Worm (Caenorhabditis elegans): ENCODE results near the gene his-62.
A peak's percentile ranks its signal among the peaks of the same experiment; 100 is the strongest.

Gene his-62

DNA sequence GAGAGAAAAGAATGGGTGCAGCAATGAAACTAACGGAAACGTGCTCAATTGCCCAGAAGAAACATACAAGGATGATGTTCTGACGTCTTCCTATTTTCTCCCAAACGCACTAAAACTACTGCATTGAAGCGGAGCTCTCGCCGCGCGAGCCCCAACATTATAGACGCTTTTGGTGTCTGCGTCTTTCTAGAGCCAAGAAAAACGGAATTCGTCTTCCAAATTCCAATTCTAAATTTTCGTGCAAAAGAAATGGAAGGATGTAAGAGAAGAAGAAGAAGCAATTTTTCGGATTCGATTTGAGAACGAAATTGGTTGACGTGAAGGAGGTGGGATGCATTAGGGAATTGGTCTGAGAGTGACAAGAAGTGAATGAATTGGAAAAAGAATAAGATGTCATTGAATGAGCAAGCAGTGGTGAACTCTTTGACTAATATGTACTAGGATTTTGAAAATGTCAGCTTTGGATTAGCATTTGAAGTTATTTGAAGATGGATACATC, 32.6 kb upstream of the his-62 start (continued):
- no peak for TF ChIP-seq nhr-20 (tag; optimal IDR thresholded peaks at IDR 0.05)
- no peak for TF ChIP-seq unc-86 (tag; optimal IDR thresholded peaks at IDR 0.05)
- TF ChIP-seq tbx-2 (tag; optimal IDR thresholded peaks at IDR 0.05) = no peak
- peak in 1 of 3 experiments; percentile 36 for TF ChIP-seq ceh-82 (tag; optimal IDR thresholded peaks at IDR 0.05)
- no peak for TF ChIP-seq sptf-1 (tag; optimal IDR thresholded peaks at IDR 0.05)
- TF ChIP-seq grh-1 (GFP tag; IDR thresholded peaks at IDR 0.05) = no peak
- TF ChIP-seq fkh-8 (tag; optimal IDR thresholded peaks at IDR 0.05) = peak; percentile 17
- no peak for TF ChIP-seq rnt-1 (tag; optimal IDR thresholded peaks at IDR 0.05)
- TF ChIP-seq fkh-10 (GFP tag; optimal IDR thresholded peaks at IDR 0.05) = peak; percentile 16
- no peak for TF ChIP-seq unc-98 (GFP tag; IDR thresholded peaks at IDR 0.05)
- peak; percentile 28 for TF ChIP-seq ceh-8 (GFP tag; optimal IDR thresholded peaks at IDR 0.05)
- TF ChIP-seq tlp-1 (tag; optimal IDR thresholded peaks at IDR 0.05) = no peak
- TF ChIP-seq ceh-90 (tag; optimal IDR thresholded peaks at IDR 0.05) = no peak
- TF ChIP-seq nhr-90 (tag; optimal IDR thresholded peaks at IDR 0.05; ENCODE audit: poor library complexity) = no peak
- no peak for TF ChIP-seq lir-3 (tag; optimal IDR thresholded peaks at IDR 0.05; ENCODE audit: poor library complexity)
- TF ChIP-seq hlh-17 (GFP tag; optimal IDR thresholded peaks at IDR 0.05; ENCODE audit: borderline replicate concordance) = no peak
- TF ChIP-seq nhr-11 (tag; optimal IDR thresholded peaks at IDR 0.05) = no peak
- TF ChIP-seq lin-14 (GFP tag; optimal IDR thresholded peaks at IDR 0.05) = peak; percentile 74
- no peak for TF ChIP-seq lsy-2 (tag; optimal IDR thresholded peaks at IDR 0.05)
- no peak for TF ChIP-seq nhr-76 (tag; optimal IDR thresholded peaks at IDR 0.05)
- no peak for TF ChIP-seq skn-1 (tag; optimal IDR thresholded peaks at IDR 0.05)
- TF ChIP-seq C04F5.9 (tag; optimal IDR thresholded peaks at IDR 0.05) = no peak

DNA sequence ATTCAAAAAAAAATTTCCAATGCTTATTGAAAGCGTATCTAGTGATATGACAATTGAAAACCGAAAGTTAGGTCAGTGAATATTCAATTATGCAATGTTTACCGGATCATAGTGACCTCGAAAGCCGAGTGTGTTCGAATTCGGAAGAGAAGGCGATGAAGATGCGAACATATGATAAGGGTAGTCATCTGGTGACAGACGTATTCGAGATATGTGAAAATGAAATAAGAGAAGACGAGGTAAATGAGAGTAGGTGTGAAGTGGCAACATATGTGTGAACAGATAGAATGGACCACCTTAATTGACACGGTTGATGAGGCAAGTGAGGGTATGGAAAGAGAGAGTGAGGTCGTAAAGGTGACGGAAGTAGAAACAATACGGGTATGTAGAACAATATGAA, 31.5 kb upstream of the his-62 start:
- TF ChIP-seq nhr-237 (tag; optimal IDR thresholded peaks at IDR 0.05) (no peak), blmp-1 (tag; optimal IDR thresholded peaks at IDR 0.05) (peak; percentile 60), snpc-4 (tag; optimal IDR thresholded peaks at IDR 0.05) (no peak)

DNA sequence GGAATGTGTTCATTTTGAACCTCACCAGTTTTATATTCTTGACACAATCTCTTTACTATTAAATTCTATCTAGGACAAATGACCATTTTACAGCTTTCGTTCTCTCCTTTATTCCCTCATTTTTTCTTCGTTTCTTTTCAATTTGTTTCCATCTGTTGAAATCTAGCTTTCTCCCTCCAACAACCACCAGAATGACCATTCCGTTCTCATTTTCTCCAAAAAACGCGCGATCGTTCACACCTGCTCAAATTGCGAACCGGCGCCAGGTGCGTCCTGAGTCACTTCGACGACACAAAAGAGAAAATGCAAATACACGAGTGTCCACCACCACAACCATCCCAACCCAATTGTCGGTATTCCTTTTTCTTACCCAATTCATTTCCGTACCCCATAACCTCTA, 30.1 kb upstream of the his-62 start, which contains the start of gene F13B6.1:
F13B6.1 (plus strand) TSS at position 301 of the 400 bp plus-strand sequence.
- TF ChIP-seq lin-15B (tag; optimal IDR thresholded peaks at IDR 0.05) = no peak

DNA sequence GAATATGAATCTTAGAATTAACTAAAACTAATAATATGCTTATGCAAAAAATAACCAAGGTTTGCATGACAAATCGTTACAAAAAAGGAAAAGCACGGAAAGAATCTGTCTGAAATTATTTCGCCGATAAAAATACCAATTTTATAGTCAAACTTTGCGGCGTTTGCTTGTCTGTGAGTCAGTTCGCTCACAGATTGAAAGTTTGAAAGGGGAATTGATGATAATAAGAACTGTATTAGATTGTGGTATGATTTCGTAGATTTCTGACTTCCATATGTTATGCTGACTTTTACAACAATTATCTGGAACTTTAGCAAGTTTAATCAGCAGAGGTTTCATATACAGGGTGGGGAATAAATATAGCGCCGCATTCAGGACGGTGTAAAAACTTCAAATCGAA, 26.1 kb upstream of the his-62 start, which contains the start of gene F13B6.2:
F13B6.2 (minus strand) TSS at position 101 of the 400 bp plus-strand sequence.
- TF ChIP-seq zip-4 (GFP tag; optimal IDR thresholded peaks at IDR 0.05) (no peak), ceh-82 (tag; optimal IDR thresholded peaks at IDR 0.05) (no peak), sptf-1 (tag; optimal IDR thresholded peaks at IDR 0.05) (no peak), hpl-2 (GFP tag; optimal IDR thresholded peaks at IDR 0.05) (no peak), unc-62 (GFP tag; optimal IDR thresholded peaks at IDR 0.05) (no peak), nhr-85 (tag) (no peak), mef-2 (tag; optimal IDR thresholded peaks at IDR 0.05) (no peak), unc-30 (tag; optimal IDR thresholded peaks at IDR 0.05) (no peak), nhr-76 (tag; optimal IDR thresholded peaks at IDR 0.05) (no peak), ceh-90 (tag; optimal IDR thresholded peaks at IDR 0.05) (no peak), efl-1 (optimal IDR thresholded peaks at IDR 0.05) (no peak), efl-1 (GFP tag; optimal IDR thresholded peaks at IDR 0.05 in 1 of 2) (no peak), irx-1 (tag; optimal IDR thresholded peaks at IDR 0.05) (no peak), alr-1 (tag; optimal IDR thresholded peaks at IDR 0.05; ENCODE audit: borderline replicate concordance) (no peak), nhr-11 (tag; optimal IDR thresholded peaks at IDR 0.05) (no peak), C34B4.2 (tag; optimal IDR thresholded peaks at IDR 0.05) (no peak), sox-4 (tag; optimal IDR thresholded peaks at IDR 0.05) (no peak), pax-3 (tag; optimal IDR thresholded peaks at IDR 0.05) (no peak), lin-14 (GFP tag; optimal IDR thresholded peaks at IDR 0.05) (no peak), nhr-19 (GFP tag; conservative IDR thresholded peaks at IDR 0.05) (no peak), efl-3 (GFP tag; optimal IDR thresholded peaks at IDR 0.05) (no peak)
